Worm (Caenorhabditis elegans) whole organism, L3 larva: ENCODE data around the gene D1054.5.

ENCODE experiments used
- pha-4 ChIP-seq: fragments of 150-350 bp; optimal IDR thresholded peaks from 2 replicates; lab custom pipeline; 2014; ENCODE audit warnings: missing biosample characterization, missing genetic modification reagents, missing genetic modification characterization
- sea-2 ChIP-seq: fragments of 150-350 bp; sonication (generic microtip); optimal IDR thresholded peaks from 4 replicates; lab custom pipeline; 2014; ENCODE audit warnings: missing biosample characterization, missing genetic modification reagents, missing genetic modification characterization
- zag-1 ChIP-seq: fragments of 150-350 bp; optimal IDR thresholded peaks from 2 replicates; lab custom pipeline; 2014; ENCODE audit warnings: missing biosample characterization, missing genetic modification characterization

DNA sequence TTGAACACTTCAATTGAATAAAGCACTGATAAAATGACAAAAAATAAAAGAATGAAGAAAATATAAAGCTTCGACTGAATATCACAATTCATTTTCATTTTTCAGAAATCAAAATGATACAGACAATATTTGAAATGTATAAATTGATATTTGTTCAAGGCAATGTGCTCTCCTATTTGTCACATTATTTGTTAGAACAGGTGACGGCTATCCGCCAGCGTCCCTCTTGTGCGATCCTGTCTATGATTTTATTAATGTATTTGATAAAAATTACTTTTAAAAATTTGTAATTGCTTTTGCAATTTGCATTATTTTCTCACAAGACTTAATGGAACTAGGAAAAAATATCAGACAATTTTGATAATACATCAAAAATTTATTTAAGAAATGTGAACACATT lies 22.3 kb downstream of the D1054.5 start, which contains the start of gene F28H7.7:
- no peak for TF ChIP-seq sea-2 (GFP tag; lab: Kevin White, UChicago)
- no peak for TF ChIP-seq pha-4 (tag; lab: Kevin White, UChicago)
- TF ChIP-seq zag-1 (tag; lab: Kevin White, UChicago): no peak
